Worm (Caenorhabditis elegans) whole organism, L4 larva: ENCODE data around the gene srh-28.

Experiments used
- D1046.2 ChIP-seq: fragments of 200-800 bp; sonication (Bioruptor generic); IDR thresholded peaks from 2 replicates; pipeline ENCODE4 v1.3.6; 2022; ENCODE audit warnings: missing genetic modification characterization, missing compliant biosample characterization
- F37D6.2 ChIP-seq: sonication (generic microtip); optimal IDR thresholded peaks from 2 replicates; lab custom pipeline; 2016; ENCODE audit warnings: mild to moderate bottlenecking, missing genetic modification characterization, missing compliant biosample characterization
- F49E8.2 ChIP-seq: sonication (generic microtip); optimal IDR thresholded peaks from 2 replicates; lab custom pipeline; 2016; ENCODE audit warnings: missing compliant biosample characterization, mild to moderate bottlenecking, missing genetic modification characterization, borderline replicate concordance
- T20F7.1 ChIP-seq: fragments of 200-800 bp; sonication (Bioruptor generic); optimal IDR thresholded peaks from 2 replicates; lab custom pipeline; 2018; ENCODE audit warnings: mild to moderate bottlenecking, missing genetic modification characterization, missing compliant biosample characterization
- T26A8.4 ChIP-seq: fragments of 200-800 bp; sonication (Bioruptor generic); IDR thresholded peaks from 2 replicates; pipeline ENCODE4 v1.3.6; 2022; ENCODE audit warnings: missing genetic modification characterization, missing compliant biosample characterization
- Y5F2A.4 ChIP-seq: fragments of 200-800 bp; sonication (Bioruptor generic); optimal IDR thresholded peaks from 2 replicates; lab custom pipeline; 2018; ENCODE audit warnings: mild to moderate bottlenecking, missing genetic modification characterization, missing compliant biosample characterization
- aha-1 ChIP-seq: fragments of 150-350 bp; peaks from one replicate; lab custom pipeline; 2014; ENCODE audit warnings: missing biosample characterization, missing genetic modification characterization
- aly-2 ChIP-seq: sonication (generic microtip); optimal IDR thresholded peaks from 2 replicates; lab custom pipeline; 2018; ENCODE audit warnings: missing biosample characterization, missing genetic modification characterization
- ama-1 ChIP-seq: fragments of 150-350 bp; optimal IDR thresholded peaks from 2 replicates; lab custom pipeline; 2014; ENCODE audit warnings: inconsistent platforms, mixed read lengths
- attf-4 ChIP-seq: sonication (generic microtip); optimal IDR thresholded peaks from 3 replicates; lab custom pipeline; 2017; ENCODE audit warnings: missing biosample characterization, missing genetic modification characterization
- ceh-20 ChIP-seq: fragments of 200-800 bp; sonication (Bioruptor generic); IDR thresholded peaks from 2 replicates; pipeline ENCODE4 v1.3.6; 2022; ENCODE audit warnings: missing genetic modification reagents, missing genetic modification characterization, missing compliant biosample characterization
- ceh-28 ChIP-seq: fragments of 150-350 bp; optimal IDR thresholded peaks from 2 replicates; lab custom pipeline; 2014; ENCODE audit warnings: missing biosample characterization, missing genetic modification reagents, missing genetic modification characterization
- ceh-32 ChIP-seq: sonication (generic microtip); optimal IDR thresholded peaks from 2 replicates; lab custom pipeline; 2016; ENCODE audit warnings: mild to moderate bottlenecking, missing genetic modification characterization, missing compliant biosample characterization; ENCODE audit not compliant: poor library complexity
- cey-2 ChIP-seq: sonication (generic microtip); optimal IDR thresholded peaks from 3 replicates; lab custom pipeline; 2017; ENCODE audit warnings: missing genetic modification characterization, mild to moderate bottlenecking, missing compliant biosample characterization, antibody characterized with exemption, borderline replicate concordance; ENCODE audit not compliant: insufficient read depth
- daf-19 ChIP-seq: fragments of 200-800 bp; sonication (Bioruptor generic); conservative IDR thresholded peaks from 2 replicates; pipeline ENCODE4 v1.3.6; 2022; ENCODE audit warnings: missing genetic modification characterization, missing compliant biosample characterization
- dmd-8 ChIP-seq: fragments of 200-800 bp; sonication (Bioruptor generic); IDR thresholded peaks from 2 replicates; pipeline ENCODE4 v1.3.6; 2022; ENCODE audit warnings: missing genetic modification characterization, missing compliant biosample characterization
- dve-1 ChIP-seq: sonication (generic microtip); optimal IDR thresholded peaks from 2 replicates; lab custom pipeline; 2017; ENCODE audit warnings: antibody characterized with exemption, mild to moderate bottlenecking, missing genetic modification characterization, missing compliant biosample characterization; ENCODE audit not compliant: insufficient read depth
- gei-8 ChIP-seq: fragments of 200-800 bp; sonication (Bioruptor generic); optimal IDR thresholded peaks from 2 replicates; lab custom pipeline; 2018; ENCODE audit warnings: mild to moderate bottlenecking, missing genetic modification characterization, missing compliant biosample characterization
- hif-1 ChIP-seq, 2 experiments: sonication (generic microtip); optimal IDR thresholded peaks; 2 replicates each; lab custom pipeline; 2016 to 2017; ENCODE audit warnings: missing compliant biosample characterization in 2 of 2, missing genetic modification characterization in 2 of 2, missing genetic modification reagents in 2 of 2, missing genotype in 2 of 2, mild to moderate bottlenecking in 1 of 2
- hlh-30 ChIP-seq: sonication (generic microtip); optimal IDR thresholded peaks from 2 replicates; lab custom pipeline; 2017; ENCODE audit warnings: antibody characterized with exemption, mild to moderate bottlenecking, missing genetic modification characterization, missing compliant biosample characterization; ENCODE audit not compliant: insufficient read depth
- lin-13 ChIP-seq: fragments of 150-350 bp; optimal IDR thresholded peaks from 2 replicates; lab custom pipeline; 2014; ENCODE audit warnings: missing biosample characterization, missing genetic modification reagents, missing genetic modification characterization
- lin-38 ChIP-seq: fragments of 200-800 bp; sonication (Bioruptor generic); IDR thresholded peaks from 2 replicates; pipeline ENCODE4 v1.3.6; 2022; ENCODE audit warnings: missing genetic modification reagents, missing genetic modification characterization, missing compliant biosample characterization
- lsy-2 ChIP-seq, 2 experiments: fragments of 150-350 bp in 1 of 2; sonication (generic microtip) in 1 of 2; optimal IDR thresholded peaks; 2 replicates each; lab custom pipeline; 2014 to 2017; ENCODE audit warnings: missing biosample characterization in 2 of 2, missing genetic modification characterization in 2 of 2
- madf-9 ChIP-seq: fragments of 200-800 bp; sonication (Bioruptor generic); conservative IDR thresholded peaks from 2 replicates; pipeline ENCODE4 v1.3.6; 2022; ENCODE audit warnings: missing genetic modification reagents, missing genetic modification characterization, missing compliant biosample characterization
- nhr-11 ChIP-seq: fragments of 150-350 bp; optimal IDR thresholded peaks from 2 replicates; lab custom pipeline; 2014; ENCODE audit warnings: missing biosample characterization, missing genetic modification characterization
- nhr-28 ChIP-seq: fragments of 150-350 bp; optimal IDR thresholded peaks from 2 replicates; lab custom pipeline; 2014; ENCODE audit warnings: missing biosample characterization, missing genetic modification characterization
- nhr-6 ChIP-seq: fragments of 150-350 bp; optimal IDR thresholded peaks from 2 replicates; lab custom pipeline; 2014; ENCODE audit warnings: missing biosample characterization, missing genetic modification characterization
- rbr-2 ChIP-seq: sonication (generic microtip); optimal IDR thresholded peaks from 2 replicates; lab custom pipeline; 2016; ENCODE audit warnings: missing genotype, missing genetic modification characterization, missing compliant biosample characterization
- skn-1 ChIP-seq: fragments of 150-350 bp; optimal IDR thresholded peaks from 2 replicates; lab custom pipeline; 2014; ENCODE audit warnings: missing biosample characterization, missing genetic modification characterization
- snpc-4 ChIP-seq: fragments of 150-350 bp; optimal IDR thresholded peaks from 2 replicates; lab custom pipeline; 2014; ENCODE audit warnings: missing biosample characterization, missing genetic modification characterization
- spr-3 ChIP-seq: fragments of 200-800 bp; sonication (Bioruptor generic); optimal IDR thresholded peaks from 2 replicates; lab custom pipeline; 2018; ENCODE audit warnings: mild to moderate bottlenecking, missing genetic modification characterization, missing compliant biosample characterization
- unc-130 ChIP-seq: sonication (generic microtip); optimal IDR thresholded peaks from 2 replicates; lab custom pipeline; 2016; ENCODE audit warnings: missing genetic modification reagents, missing genetic modification characterization, missing compliant biosample characterization
- zfp-3 ChIP-seq: fragments of 200-800 bp; sonication (Bioruptor generic); conservative IDR thresholded peaks from 2 replicates; pipeline ENCODE4 v1.3.6; 2022; ENCODE audit warnings: missing genetic modification reagents, missing genetic modification characterization, missing compliant biosample characterization
- zip-11 ChIP-seq: fragments of 200-800 bp; sonication (Bioruptor generic); IDR thresholded peaks from 2 replicates; pipeline ENCODE4 v1.3.6; 2022; ENCODE audit warnings: missing genetic modification characterization, missing compliant biosample characterization

The srh-28 gene

DNA sequence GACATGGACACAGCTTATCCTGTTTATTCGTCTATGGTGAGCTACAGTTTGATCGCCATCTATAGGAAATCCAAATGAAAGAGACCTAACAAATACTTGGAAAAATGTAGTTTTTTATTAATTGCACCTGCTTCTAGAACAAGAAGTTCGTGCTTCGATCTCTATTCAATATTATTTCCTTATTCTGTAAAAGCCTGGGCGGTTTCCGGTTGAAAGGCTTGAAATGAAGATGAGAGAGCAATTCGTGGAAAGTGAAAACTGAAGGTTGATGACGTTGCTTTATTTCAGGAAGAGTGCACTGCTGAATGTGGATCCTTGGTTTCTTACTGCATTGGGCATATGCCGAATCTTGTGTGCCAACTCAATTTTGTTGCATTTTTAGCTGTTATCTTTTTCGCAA, 5.1 kb upstream of the srh-28 start:
- TF ChIP-seq unc-130 (GFP tag; lab: Kevin White, UChicago) (no peak), aha-1 (peak; percentile 34)
- TF ChIP-seq, all 104 proteins: peak for 1

DNA sequence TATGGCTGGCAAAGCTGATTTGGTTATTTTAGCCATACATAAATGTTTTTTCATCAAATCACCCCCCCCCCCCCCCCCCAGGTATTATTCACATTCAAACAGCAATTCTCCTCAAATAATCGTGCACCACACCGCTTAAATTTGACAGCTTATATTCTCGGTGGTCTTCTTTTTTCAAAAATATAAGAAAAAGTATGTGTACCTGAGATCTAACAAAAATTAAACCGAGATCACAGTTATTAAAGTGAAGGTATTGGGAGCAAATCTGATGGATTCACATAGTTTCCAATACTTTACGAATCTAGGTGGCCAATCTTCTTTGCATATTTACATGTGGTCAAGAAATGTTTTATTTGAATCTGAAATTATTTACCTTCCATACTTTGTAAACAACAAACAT, 4.6 kb upstream of the srh-28 start, which contains the start of gene ZC404.15:
Gene ZC404.15 (plus strand): TSS at position 301 of the 400 bp plus-strand sequence.
- TF ChIP-seq lin-13 (GFP tag; lab: Kevin White, UChicago) (no peak), aha-1 (peak; percentile 47)

DNA sequence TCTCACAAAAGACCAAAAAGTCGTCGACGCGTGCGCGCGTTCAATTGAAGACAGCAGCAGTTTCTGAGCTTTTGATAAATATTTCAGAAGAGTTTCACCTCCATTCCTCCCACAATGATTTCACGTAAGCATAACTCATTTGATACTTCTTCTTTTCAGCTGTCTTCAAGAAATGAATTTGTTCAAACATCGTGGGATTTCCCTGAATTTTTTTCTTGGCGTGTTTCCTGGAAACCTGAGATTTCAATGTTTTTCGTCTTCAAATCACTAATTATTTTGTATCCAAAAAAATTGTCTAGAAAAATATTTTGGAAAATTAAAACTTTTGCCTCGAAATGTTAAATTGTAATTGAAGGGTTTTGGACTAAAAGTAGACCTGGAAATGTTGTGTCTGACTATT, 2.8 kb upstream of the srh-28 start:
- TF ChIP-seq nhr-6 (tag; lab: Kevin White, UChicago) (no peak), F49E8.2 (no peak), madf-9 (GFP tag; lab: Robert Waterston, UW) (no peak), ceh-32 (tag; lab: Kevin White, UChicago) (no peak), daf-19 (GFP tag; lab: Robert Waterston, UW) (no peak), aly-2 (tag; lab: Kevin White, UChicago) (no peak), lsy-2 (tag; optimal IDR thresholded peaks at IDR 0.05; lab: Kevin White, UChicago) (no peak), D1046.2 (GFP tag; lab: Robert Waterston, UW) (no peak), F37D6.2 (tag; lab: Kevin White, UChicago) (no peak), Y5F2A.4 (GFP tag; lab: Kevin White, UChicago) (no peak), unc-130 (GFP tag; lab: Kevin White, UChicago) (no peak), nhr-11 (tag; lab: Kevin White, UChicago) (no peak), lin-38 (GFP tag; lab: Robert Waterston, UW) (no peak), cey-2 (tag; lab: Kevin White, UChicago) (no peak), hlh-30 (tag; lab: Kevin White, UChicago) (no peak), hif-1 (tag; optimal IDR thresholded peaks at IDR 0.05; lab: Kevin White, UChicago) (no peak), rbr-2 (tag; lab: Kevin White, UChicago) (no peak)

DNA sequence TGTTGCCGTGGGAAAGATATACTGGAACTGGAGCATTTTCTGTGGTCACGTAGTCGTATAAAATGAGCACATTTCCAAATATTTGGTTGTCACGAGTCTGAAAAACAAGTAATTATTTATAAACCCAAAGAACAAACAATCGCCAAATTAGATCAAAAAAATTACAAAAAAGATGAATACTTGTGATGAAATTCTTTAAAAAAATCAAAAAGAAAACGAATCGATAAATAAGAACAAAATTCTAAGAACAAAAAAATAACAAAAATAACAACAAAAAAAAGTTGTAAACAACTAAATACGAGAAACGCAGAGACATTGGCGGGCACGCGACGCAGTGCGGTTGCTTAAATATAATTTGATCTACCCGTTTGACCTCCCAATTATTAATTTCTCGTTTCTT, 1.9 kb downstream of the srh-28 start, which contains the start of gene ZC404.16:
Gene ZC404.16 (minus strand): TSS at position 101 of the 400 bp plus-strand sequence.
- TF ChIP-seq dve-1 (tag; lab: Kevin White, UChicago) (no peak), zip-11 (GFP tag; lab: Robert Waterston, UW) (no peak), attf-4 (tag; lab: Kevin White, UChicago) (no peak), nhr-28 (tag; lab: Kevin White, UChicago) (no peak), ceh-28 (tag; lab: Kevin White, UChicago) (no peak), spr-3 (GFP tag; lab: Kevin White, UChicago) (no peak)

DNA sequence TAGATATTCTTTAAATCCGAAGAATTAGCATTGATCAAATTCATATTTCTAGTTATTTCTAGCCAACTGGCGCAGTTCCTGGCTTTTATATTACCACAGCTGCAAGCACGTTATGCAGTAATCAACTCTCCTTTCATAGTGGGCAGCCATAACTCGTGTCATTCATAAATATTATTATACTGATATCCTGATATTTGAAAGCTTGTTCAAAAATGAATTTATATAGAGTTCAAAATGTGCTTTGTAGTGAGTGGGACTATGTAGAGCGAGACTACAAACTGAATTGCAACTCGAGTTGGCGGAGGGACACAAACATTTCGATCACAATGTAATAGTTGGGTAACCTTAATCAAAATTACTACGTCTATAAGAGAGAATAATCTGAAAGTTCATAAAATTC, 4.0 kb downstream of the srh-28 start, which contains the start of gene srh-30:
Gene srh-30 (minus strand): TSS at position 101 of the 400 bp plus-strand sequence.
- no peak for TF ChIP-seq ceh-20 (GFP tag; lab: Robert Waterston, UW)
- no peak for TF ChIP-seq snpc-4 (tag; lab: Kevin White, UChicago)
- no peak for TF ChIP-seq T20F7.1
- TF ChIP-seq dmd-8, result no peak
- TF ChIP-seq attf-4 (tag; lab: Kevin White, UChicago), result no peak
- no peak for TF ChIP-seq zfp-3 (GFP tag; lab: Robert Waterston, UW)
- no peak for TF ChIP-seq ama-1
- no peak for TF ChIP-seq gei-8
- TF ChIP-seq T26A8.4 (GFP tag; lab: Robert Waterston, UW), result no peak
- TF ChIP-seq skn-1 (tag; lab: Kevin White, UChicago), result no peak
- TF ChIP-seq, all 104 proteins: peak for 0
